Worm (Caenorhabditis elegans) whole organism, L4 larva: ENCODE results near the gene K02E11.10.
"Not testable (repeated sequence)": the region's sequence is repeated elsewhere in the genome, so short reads cannot be mapped to it uniquely, and the experiment has no call there.

ENCODE experiments used
- D1046.2 ChIP-seq: fragments of 200-800 bp; sonication (Bioruptor generic); IDR thresholded peaks from 2 replicates; pipeline ENCODE4 v1.3.6; 2022; ENCODE audit warnings: missing genetic modification characterization, missing compliant biosample characterization
- F10B5.3 ChIP-seq: sonication (generic microtip); optimal IDR thresholded peaks from 2 replicates; lab custom pipeline; 2016; ENCODE audit warnings: mild to moderate bottlenecking, missing genetic modification characterization, missing compliant biosample characterization
- F26F4.8 ChIP-seq: fragments of 200-800 bp; sonication (Bioruptor generic); conservative IDR thresholded peaks from 2 replicates; pipeline ENCODE4 v1.3.6; 2022; ENCODE audit warnings: missing genetic modification characterization, missing compliant biosample characterization
- F37D6.2 ChIP-seq: sonication (generic microtip); optimal IDR thresholded peaks from 2 replicates; lab custom pipeline; 2016; ENCODE audit warnings: mild to moderate bottlenecking, missing genetic modification characterization, missing compliant biosample characterization
- F49E8.2 ChIP-seq: sonication (generic microtip); optimal IDR thresholded peaks from 2 replicates; lab custom pipeline; 2016; ENCODE audit warnings: missing compliant biosample characterization, mild to moderate bottlenecking, missing genetic modification characterization, borderline replicate concordance
- T26A8.4 ChIP-seq: fragments of 200-800 bp; sonication (Bioruptor generic); IDR thresholded peaks from 2 replicates; pipeline ENCODE4 v1.3.6; 2022; ENCODE audit warnings: missing genetic modification characterization, missing compliant biosample characterization
- Y5F2A.4 ChIP-seq: fragments of 200-800 bp; sonication (Bioruptor generic); optimal IDR thresholded peaks from 2 replicates; lab custom pipeline; 2018; ENCODE audit warnings: mild to moderate bottlenecking, missing genetic modification characterization, missing compliant biosample characterization
- Y75B8A.6 ChIP-seq: fragments of 200-800 bp; sonication (Bioruptor generic); IDR thresholded peaks from 2 replicates; pipeline ENCODE4 v1.3.6; 2022; ENCODE audit warnings: missing genetic modification reagents, missing genetic modification characterization, missing compliant biosample characterization
- aly-2 ChIP-seq: sonication (generic microtip); optimal IDR thresholded peaks from 2 replicates; lab custom pipeline; 2018; ENCODE audit warnings: missing biosample characterization, missing genetic modification characterization
- attf-4 ChIP-seq: sonication (generic microtip); optimal IDR thresholded peaks from 3 replicates; lab custom pipeline; 2017; ENCODE audit warnings: missing biosample characterization, missing genetic modification characterization
- ceh-20 ChIP-seq: fragments of 200-800 bp; sonication (Bioruptor generic); IDR thresholded peaks from 2 replicates; pipeline ENCODE4 v1.3.6; 2022; ENCODE audit warnings: missing genetic modification reagents, missing genetic modification characterization, missing compliant biosample characterization
- ceh-28 ChIP-seq: fragments of 150-350 bp; optimal IDR thresholded peaks from 2 replicates; lab custom pipeline; 2014; ENCODE audit warnings: missing biosample characterization, missing genetic modification reagents, missing genetic modification characterization
- ceh-32 ChIP-seq: sonication (generic microtip); optimal IDR thresholded peaks from 2 replicates; lab custom pipeline; 2016; ENCODE audit warnings: mild to moderate bottlenecking, missing genetic modification characterization, missing compliant biosample characterization; ENCODE audit not compliant: poor library complexity
- ceh-62 ChIP-seq: sonication (generic microtip); optimal IDR thresholded peaks from 2 replicates; lab custom pipeline; 2017; ENCODE audit warnings: missing biosample characterization, missing genetic modification characterization
- daf-16 ChIP-seq, 3 experiments: sonication (generic microtip); optimal IDR thresholded peaks; 2 replicates each; lab custom pipeline; 2016 to 2017; ENCODE audit warnings: missing genetic modification characterization in 3 of 3, missing genetic modification reagents in 3 of 3, mild to moderate bottlenecking in 2 of 3, missing compliant biosample characterization in 2 of 3, missing biosample characterization in 1 of 3, moderate library complexity in 1 of 3
- dmd-6 ChIP-seq: fragments of 200-800 bp; sonication (Bioruptor generic); IDR thresholded peaks from 2 replicates; pipeline ENCODE4 v1.3.6; 2022; ENCODE audit warnings: missing genetic modification reagents, missing genetic modification characterization, missing compliant biosample characterization
- dmd-8 ChIP-seq: fragments of 200-800 bp; sonication (Bioruptor generic); IDR thresholded peaks from 2 replicates; pipeline ENCODE4 v1.3.6; 2022; ENCODE audit warnings: missing genetic modification characterization, missing compliant biosample characterization
- duxl-1 ChIP-seq: sonication (generic microtip); optimal IDR thresholded peaks from 2 replicates; lab custom pipeline; 2016; ENCODE audit warnings: mild to moderate bottlenecking, missing genetic modification characterization, moderate library complexity, missing compliant biosample characterization; ENCODE audit not compliant: poor library complexity
- fkh-10 ChIP-seq: fragments of 150-350 bp; optimal IDR thresholded peaks from 2 replicates; lab custom pipeline; 2014; ENCODE audit warnings: missing biosample characterization, missing genetic modification reagents, missing genetic modification characterization
- fos-1 ChIP-seq: fragments of 150-350 bp; optimal IDR thresholded peaks from 2 replicates; lab custom pipeline; 2014; ENCODE audit warnings: missing biosample characterization, missing genetic modification characterization
- gei-8 ChIP-seq: fragments of 200-800 bp; sonication (Bioruptor generic); optimal IDR thresholded peaks from 2 replicates; lab custom pipeline; 2018; ENCODE audit warnings: mild to moderate bottlenecking, missing genetic modification characterization, missing compliant biosample characterization
- hmg-1.1 ChIP-seq: fragments of 200-800 bp; sonication (Bioruptor generic); IDR thresholded peaks from 2 replicates; pipeline ENCODE4 v1.3.6; 2022; ENCODE audit warnings: missing genetic modification reagents, missing genetic modification characterization, missing compliant biosample characterization
- jun-1 ChIP-seq: fragments of 150-350 bp; optimal IDR thresholded peaks from 2 replicates; lab custom pipeline; 2014; ENCODE audit warnings: missing biosample characterization, missing genetic modification reagents, missing genetic modification characterization
- lin-38 ChIP-seq: fragments of 200-800 bp; sonication (Bioruptor generic); IDR thresholded peaks from 2 replicates; pipeline ENCODE4 v1.3.6; 2022; ENCODE audit warnings: missing genetic modification reagents, missing genetic modification characterization, missing compliant biosample characterization
- madf-5 ChIP-seq, 2 experiments: fragments of 200-800 bp; sonication (Bioruptor generic); IDR thresholded peaks; 2 replicates each; pipeline ENCODE4 v1.3.6; 2022; ENCODE audit warnings: missing compliant biosample characterization in 2 of 2, missing genetic modification characterization in 2 of 2
- madf-9 ChIP-seq: fragments of 200-800 bp; sonication (Bioruptor generic); conservative IDR thresholded peaks from 2 replicates; pipeline ENCODE4 v1.3.6; 2022; ENCODE audit warnings: missing genetic modification reagents, missing genetic modification characterization, missing compliant biosample characterization
- mdt-29 ChIP-seq: fragments of 200-800 bp; sonication (Bioruptor generic); IDR thresholded peaks from 2 replicates; pipeline ENCODE4 v1.3.6; 2022; ENCODE audit warnings: missing genetic modification reagents, missing genetic modification characterization, missing compliant biosample characterization
- mes-2 ChIP-seq: sonication (generic microtip); optimal IDR thresholded peaks from 2 replicates; lab custom pipeline; 2016; ENCODE audit warnings: missing genotype, mild to moderate bottlenecking, missing genetic modification characterization, missing compliant biosample characterization; ENCODE audit not compliant: poor library complexity, severe bottlenecking
- mxl-2 ChIP-seq: fragments of 200-800 bp; sonication (Bioruptor generic); conservative IDR thresholded peaks from 2 replicates; pipeline ENCODE4 v1.3.6; 2022; ENCODE audit warnings: missing genetic modification reagents, missing genetic modification characterization, missing compliant biosample characterization
- nhr-10 ChIP-seq: fragments of 150-350 bp; optimal IDR thresholded peaks from 2 replicates; lab custom pipeline; 2014; ENCODE audit warnings: missing biosample characterization, missing genetic modification characterization
- nhr-102 ChIP-seq: sonication (generic microtip); optimal IDR thresholded peaks from 2 replicates; lab custom pipeline; 2016; ENCODE audit warnings: mild to moderate bottlenecking, missing genetic modification characterization, moderate library complexity, missing compliant biosample characterization
- nhr-11 ChIP-seq: fragments of 150-350 bp; optimal IDR thresholded peaks from 2 replicates; lab custom pipeline; 2014; ENCODE audit warnings: missing biosample characterization, missing genetic modification characterization
- nhr-28 ChIP-seq: fragments of 150-350 bp; optimal IDR thresholded peaks from 2 replicates; lab custom pipeline; 2014; ENCODE audit warnings: missing biosample characterization, missing genetic modification characterization
- nhr-41 ChIP-seq: fragments of 200-800 bp; sonication (Bioruptor generic); IDR thresholded peaks from 2 replicates; pipeline ENCODE4 v1.3.6; 2022; ENCODE audit warnings: missing genetic modification reagents, missing genetic modification characterization, missing compliant biosample characterization
- pha-4 ChIP-seq, 2 experiments: fragments of 150-350 bp in 1 of 2; fragments of 200-800 bp in 1 of 2; sonication (Bioruptor generic) in 1 of 2; IDR thresholded peaks in 1 of 2; optimal IDR thresholded peaks in 1 of 2; 2 replicates each; pipeline versions ENCODE4 v1.3.6 to Lab custom; 2014 to 2022; ENCODE audit warnings: missing genetic modification characterization in 2 of 2, missing genetic modification reagents in 2 of 2, missing biosample characterization in 1 of 2, missing compliant biosample characterization in 1 of 2
- php-3 ChIP-seq: fragments of 200-800 bp; sonication (Bioruptor generic); IDR thresholded peaks from 2 replicates; pipeline ENCODE4 v1.3.6; 2022; ENCODE audit warnings: missing genetic modification reagents, missing genetic modification characterization, missing compliant biosample characterization
- rbr-2 ChIP-seq: sonication (generic microtip); optimal IDR thresholded peaks from 2 replicates; lab custom pipeline; 2016; ENCODE audit warnings: missing genotype, missing genetic modification characterization, missing compliant biosample characterization
- set-16 ChIP-seq: fragments of 200-800 bp; sonication (Bioruptor generic); IDR thresholded peaks from 2 replicates; pipeline ENCODE4 v1.3.6; 2022; ENCODE audit warnings: missing genetic modification reagents, missing genetic modification characterization, missing compliant biosample characterization
- snpc-1.2 ChIP-seq: fragments of 200-800 bp; sonication (Bioruptor generic); IDR thresholded peaks from 2 replicates; pipeline ENCODE4 v1.3.6; 2022; ENCODE audit warnings: missing genetic modification reagents, missing genetic modification characterization, missing compliant biosample characterization
- spr-3 ChIP-seq: fragments of 200-800 bp; sonication (Bioruptor generic); optimal IDR thresholded peaks from 2 replicates; lab custom pipeline; 2018; ENCODE audit warnings: mild to moderate bottlenecking, missing genetic modification characterization, missing compliant biosample characterization
- unc-130 ChIP-seq: sonication (generic microtip); optimal IDR thresholded peaks from 2 replicates; lab custom pipeline; 2016; ENCODE audit warnings: missing genetic modification reagents, missing genetic modification characterization, missing compliant biosample characterization
- unc-39 ChIP-seq: sonication (generic microtip); optimal IDR thresholded peaks from 2 replicates; lab custom pipeline; 2017; ENCODE audit warnings: missing biosample characterization, missing genetic modification characterization
- vab-7 ChIP-seq: fragments of 200-800 bp; sonication (Bioruptor generic); IDR thresholded peaks from 2 replicates; pipeline ENCODE4 v1.3.6; 2022; ENCODE audit warnings: missing genetic modification reagents, missing genetic modification characterization, missing compliant biosample characterization
- zfp-2 ChIP-seq: sonication (generic microtip); optimal IDR thresholded peaks from 2 replicates; lab custom pipeline; 2016; ENCODE audit warnings: mild to moderate bottlenecking, missing genetic modification characterization, missing compliant biosample characterization
- ztf-11 ChIP-seq: fragments of 150-350 bp; optimal IDR thresholded peaks from 2 replicates; lab custom pipeline; 2014; ENCODE audit warnings: missing biosample characterization, missing genetic modification characterization

K02E11.10 gene

ce11 chrV:14205214-14205613 is 35.7 kb downstream of the K02E11.10 start, which contains the start of gene T16A9.3:
T16A9.3 (plus strand) TSS chrV:14205514.
- TF ChIP-seq T26A8.4; fkh-10 (GFP tag; lab: Kevin White, UChicago); nhr-28: not testable (repeated sequence)

ce11 chrV:14203809-14204208 is 37.1 kb downstream of the K02E11.10 start:
- TF ChIP-seq set-16 (GFP tag; lab: Robert Waterston, UW) (peak; percentile 20; the same call in 1 of the 2 replicates), lin-38 (GFP tag; lab: Robert Waterston, UW) (peak; percentile 69), php-3 (GFP tag; lab: Robert Waterston, UW) (peak; percentile 57; the same call in 1 of the 2 replicates), dmd-6 (GFP tag; lab: Robert Waterston, UW) (peak; percentile 49), mxl-2 (GFP tag; lab: Robert Waterston, UW) (0 out of 2 replicates have a peak, but pooled peaks have one; percentile 11), ceh-20 (peak; percentile 56; the same call in 1 of the 2 replicates)
- TF ChIP-seq, all 104 proteins: peak for 6; not testable (repeated sequence) for 98

- TF ChIP-seq nhr-11 (tag; lab: Kevin White, UChicago), result peak; percentile 98
- peak; percentile 65; the same call in 1 of the 2 replicates for TF ChIP-seq D1046.2 (GFP tag; lab: Robert Waterston, UW)
- no peak for TF ChIP-seq fos-1 (tag; lab: Kevin White, UChicago)
- TF ChIP-seq pha-4 (GFP tag; IDR thresholded peaks at IDR 0.05; lab: Robert Waterston, UW), result peak; percentile 84
- TF ChIP-seq pha-4 (tag; optimal IDR thresholded peaks at IDR 0.05; lab: Kevin White, UChicago), result peak; percentile 72
- TF ChIP-seq nhr-28, result peak; percentile 100
- peak; percentile 61 for TF ChIP-seq set-16 (GFP tag; lab: Robert Waterston, UW)
- TF ChIP-seq gei-8 (GFP tag; lab: Kevin White, UChicago), result no peak
- peak; percentile 79 for TF ChIP-seq nhr-102 (tag; lab: Kevin White, UChicago)
- no peak for TF ChIP-seq php-3 (GFP tag; lab: Robert Waterston, UW)
- no peak for TF ChIP-seq Y5F2A.4 (GFP tag; lab: Kevin White, UChicago)
- peak; percentile 81 for TF ChIP-seq jun-1 (tag; lab: Kevin White, UChicago)
- peak; percentile 12 to 76 for TF ChIP-seq daf-16 (GFP tag; optimal IDR thresholded peaks at IDR 0.05; lab: Kevin White, UChicago)
- TF ChIP-seq daf-16 (tag; optimal IDR thresholded peaks at IDR 0.05; lab: Kevin White, UChicago), result peak; percentile 86
- TF ChIP-seq zfp-2 (tag; lab: Kevin White, UChicago), result peak; percentile 18
- peak; percentile 72 for TF ChIP-seq mes-2 (tag; lab: Kevin White, UChicago)
- TF ChIP-seq ztf-11 (tag; lab: Kevin White, UChicago), result no peak
- no peak for TF ChIP-seq unc-39 (tag; lab: Kevin White, UChicago)
- TF ChIP-seq ceh-62 (tag; lab: Kevin White, UChicago), result no peak
- TF ChIP-seq F10B5.3 (tag; lab: Kevin White, UChicago), result no peak
- no peak for TF ChIP-seq spr-3 (GFP tag; lab: Kevin White, UChicago)
- TF ChIP-seq dmd-8, result no peak
- TF ChIP-seq madf-9 (GFP tag; lab: Robert Waterston, UW), result no peak
- TF ChIP-seq snpc-1.2, result no peak
- peak; percentile 88 for TF ChIP-seq rbr-2 (tag; lab: Kevin White, UChicago)
- TF ChIP-seq hmg-1.1, result peak; percentile 93
- TF ChIP-seq nhr-41 (GFP tag; lab: Robert Waterston, UW), result peak; percentile 72; the same call in 1 of the 2 replicates
- no peak for TF ChIP-seq unc-130 (GFP tag; lab: Kevin White, UChicago)
- TF ChIP-seq F37D6.2 (tag; lab: Kevin White, UChicago), result peak; percentile 61
- peak; percentile 43 for TF ChIP-seq ceh-28
- no peak for TF ChIP-seq F49E8.2
- peak; percentile 87 for TF ChIP-seq mdt-29 (GFP tag; lab: Robert Waterston, UW)
- no peak for TF ChIP-seq F26F4.8
- TF ChIP-seq ceh-20, result peak; percentile 85
- peak; percentile 12 for TF ChIP-seq duxl-1
- TF ChIP-seq aly-2 (tag; lab: Kevin White, UChicago), result no peak
- peak; percentile 98 for TF ChIP-seq nhr-10
- TF ChIP-seq attf-4 (tag; lab: Kevin White, UChicago), result no peak
- TF ChIP-seq madf-5 (GFP tag; IDR thresholded peaks at IDR 0.05; lab: Robert Waterston, UW), result no peak
- no peak for TF ChIP-seq ceh-32 (tag; lab: Kevin White, UChicago)
- peak; percentile 47; the same call in 1 of the 2 replicates for TF ChIP-seq vab-7 (GFP tag; lab: Robert Waterston, UW)
- TF ChIP-seq Y75B8A.6, result peak; percentile 63; the same call in 1 of the 2 replicates
Measured at ce11 chrV:14200086-14200485, 40.9 kb downstream of the K02E11.10 start.
